Worm (Caenorhabditis elegans) whole organism, young adult: ENCODE measurements around the gene W09C2.7.

Experiments
- C06A6.2 ChIP-seq: fragments of 200-800 bp; sonication (Bioruptor generic); conservative IDR thresholded peaks from 2 replicates; pipeline ENCODE4 v1.3.6; 2022; ENCODE audit warnings: missing genetic modification characterization, missing compliant biosample characterization
- rec-8 ChIP-seq, 2 experiments: sonication (generic microtip); optimal IDR thresholded peaks; 2 replicates each; lab custom pipeline; 2016; ENCODE audit warnings: mild to moderate bottlenecking in 2 of 2, missing genetic modification characterization in 2 of 2, missing genetic modification reagents in 2 of 2, missing genotype in 2 of 2, missing biosample characterization in 1 of 2, missing compliant biosample characterization in 1 of 2, moderate library complexity in 1 of 2

- no peak for TF ChIP-seq C06A6.2 (GFP tag; lab: Robert Waterston, UW)
- TF ChIP-seq rec-8 (tag; optimal IDR thresholded peaks at IDR 0.05; lab: Kevin White, UChicago), result no peak
Observed at ce11 chrIV:9601595-9601994, 20.6 kb downstream of the W09C2.7 start, which contains the start of gene aat-1.
